Fruit fly (Drosophila melanogaster): ENCODE results near the gene CG12594.

- TF ChIP-seq pan (optimal IDR thresholded peaks at IDR 0.05), result no peak
- no peak for TF ChIP-seq CG8478 (optimal IDR thresholded peaks at IDR 0.05)
- TF ChIP-seq psq (optimal IDR thresholded peaks at IDR 0.05), result no peak
Observed at dm6 chr3R:11683675-11684074, 37.9 kb upstream of the CG12594 start.
